Fruit fly (Drosophila melanogaster) whole organism, embryonic: ENCODE data around the gene Sar1.

ENCODE experiments used
- Awh ChIP-seq: fragments of 200-800 bp; sonication (Bioruptor generic); IDR thresholded peaks from 2 replicates; pipeline ENCODE4, ENCODE4 v1.3.6; 2022; ENCODE audit warnings: missing biosample characterization, missing genetic modification characterization
- CG10147 ChIP-seq: fragments of 200-800 bp; sonication (Bioruptor generic); optimal IDR thresholded peaks from 2 replicates; lab custom pipeline; 2019; ENCODE audit warnings: missing biosample characterization, mild to moderate bottlenecking, missing genetic modification characterization, moderate library complexity
- CG11723 ChIP-seq: fragments of 200-800 bp; sonication (Bioruptor generic); optimal IDR thresholded peaks from 2 replicates; lab custom pipeline; 2017; ENCODE audit warnings: missing biosample characterization, mild to moderate bottlenecking, missing genetic modification characterization
- CG12769 ChIP-seq: fragments of 200-800 bp; sonication (Bioruptor generic); optimal IDR thresholded peaks from 2 replicates; lab custom pipeline; 2019; ENCODE audit warnings: missing biosample characterization, mild to moderate bottlenecking, missing genetic modification characterization, moderate library complexity
- CG13894 ChIP-seq: fragments of 200-800 bp; sonication (Bioruptor generic); optimal IDR thresholded peaks from 3 replicates; lab custom pipeline; 2018; ENCODE audit warnings: missing biosample characterization, mild to moderate bottlenecking, missing genetic modification characterization, moderate library complexity
- CG14050 ChIP-seq: fragments of 200-800 bp; sonication (Bioruptor generic); IDR thresholded peaks from 3 replicates; pipeline ENCODE4 v1.3.6; 2022; ENCODE audit warnings: missing biosample characterization, missing genetic modification characterization
- CG14441 ChIP-seq: fragments of 200-800 bp; sonication (Bioruptor generic); IDR thresholded peaks from 2 replicates; pipeline ENCODE4 v1.3.6; 2022; ENCODE audit warnings: missing biosample characterization, missing genetic modification characterization
- CG15479 ChIP-seq: fragments of 200-800 bp; sonication (Bioruptor generic); optimal IDR thresholded peaks from 3 replicates; lab custom pipeline; 2019; ENCODE audit warnings: missing biosample characterization, mild to moderate bottlenecking, missing genetic modification characterization, moderate library complexity
- CG15601 ChIP-seq: fragments of 200-800 bp; sonication (Bioruptor generic); optimal IDR thresholded peaks from 3 replicates; lab custom pipeline; 2019; ENCODE audit warnings: missing biosample characterization, mild to moderate bottlenecking, missing genetic modification characterization, moderate library complexity
- CG18262 ChIP-seq: fragments of 200-800 bp; optimal IDR thresholded peaks from 3 replicates; lab custom pipeline; 2019; ENCODE audit warnings: missing biosample characterization, mild to moderate bottlenecking, missing genetic modification characterization, moderate library complexity
- CG3726 ChIP-seq: fragments of 200-800 bp; sonication (Bioruptor generic); IDR thresholded peaks from 3 replicates; pipeline ENCODE4, ENCODE4 v1.3.6; 2022; ENCODE audit warnings: missing biosample characterization, missing genetic modification characterization
- CG3838 ChIP-seq: fragments of 200-800 bp; sonication (Bioruptor generic); optimal IDR thresholded peaks from 3 replicates; lab custom pipeline; 2016; ENCODE audit warnings: missing biosample characterization, missing genetic modification characterization
- CG6654 ChIP-seq: fragments of 200-800 bp; sonication (Bioruptor generic); optimal IDR thresholded peaks from 2 replicates; lab custom pipeline; 2017; ENCODE audit warnings: missing biosample characterization, mild to moderate bottlenecking, missing genetic modification characterization
- CG7745 ChIP-seq: fragments of 200-800 bp; sonication (Bioruptor generic); optimal IDR thresholded peaks from 2 replicates; lab custom pipeline; 2018; ENCODE audit warnings: missing biosample characterization, mild to moderate bottlenecking, missing genetic modification characterization, moderate library complexity
- CG7786 ChIP-seq: fragments of 200-800 bp; sonication (Bioruptor generic); optimal IDR thresholded peaks from 2 replicates; lab custom pipeline; 2016; ENCODE audit warnings: missing biosample characterization, missing genetic modification characterization
- CG8281 ChIP-seq: fragments of 200-800 bp; sonication (Bioruptor generic); optimal IDR thresholded peaks from 2 replicates; lab custom pipeline; 2018; ENCODE audit warnings: missing biosample characterization, mild to moderate bottlenecking, missing genetic modification characterization, moderate library complexity
- CG8478 ChIP-seq: fragments of >200 bp; optimal IDR thresholded peaks from 2 replicates; lab custom pipeline; 2018
- Chrac-16 ChIP-seq: fragments of 200-800 bp; sonication (Bioruptor generic); optimal IDR thresholded peaks from 3 replicates; lab custom pipeline; 2016; ENCODE audit warnings: missing biosample characterization, missing genetic modification characterization
- Doc2 ChIP-seq: fragments of 200-800 bp; sonication (Bioruptor generic); IDR thresholded peaks from 2 replicates; pipeline ENCODE4 v1.3.6; 2022; ENCODE audit warnings: missing biosample characterization, missing genetic modification characterization
- Ets65A ChIP-seq: fragments of 200-800 bp; sonication (Bioruptor generic); peaks from one replicate; lab custom pipeline; 2016; ENCODE audit warnings: missing biosample characterization, missing genetic modification characterization
- HmgD ChIP-seq: fragments of 200-800 bp; sonication (Bioruptor generic); optimal IDR thresholded peaks from 3 replicates; lab custom pipeline; 2016; ENCODE audit warnings: missing biosample characterization, missing genetic modification characterization
- Myb ChIP-seq: fragments of 200-800 bp; sonication (Bioruptor generic); optimal IDR thresholded peaks from 2 replicates; lab custom pipeline; 2016; ENCODE audit warnings: missing biosample characterization, missing genetic modification characterization
- Nf-YC ChIP-seq: fragments of 200-800 bp; optimal IDR thresholded peaks from 3 replicates; lab custom pipeline; 2019; ENCODE audit warnings: missing biosample characterization, mild to moderate bottlenecking, missing genetic modification characterization, moderate library complexity
- NfI ChIP-seq: fragments of 200-800 bp; sonication (Bioruptor generic); optimal IDR thresholded peaks from 3 replicates; lab custom pipeline; 2018; ENCODE audit warnings: missing biosample characterization, mild to moderate bottlenecking, missing genetic modification characterization, moderate library complexity
- Oli ChIP-seq: fragments of 200-800 bp; sonication (Bioruptor generic); optimal IDR thresholded peaks from 2 replicates; lab custom pipeline; 2018; ENCODE audit warnings: missing biosample characterization, mild to moderate bottlenecking, missing genetic modification characterization, moderate library complexity
- Pdp1 ChIP-seq, 2 experiments: fragments of 200-800 bp; sonication (Bioruptor generic); optimal IDR thresholded peaks; 3 replicates each; lab custom pipeline; 2016; ENCODE audit warnings: missing biosample characterization in 2 of 2, missing genetic modification characterization in 2 of 2, mild to moderate bottlenecking in 1 of 2, moderate library complexity in 1 of 2
- Ssrp ChIP-seq: fragments of 200-800 bp; sonication (Bioruptor generic); optimal IDR thresholded peaks from 2 replicates; lab custom pipeline; 2018; ENCODE audit warnings: missing biosample characterization, mild to moderate bottlenecking, missing genetic modification characterization, moderate library complexity
- Vsx1 ChIP-seq: fragments of 200-800 bp; sonication (Bioruptor generic); optimal IDR thresholded peaks from 2 replicates; lab custom pipeline; 2017; ENCODE audit warnings: missing biosample characterization, mild to moderate bottlenecking, missing genetic modification characterization, missing genetic modification reagents
- ab ChIP-seq: fragments of 200-800 bp; sonication (Bioruptor generic); optimal IDR thresholded peaks from 2 replicates; lab custom pipeline; 2016; ENCODE audit warnings: missing biosample characterization, missing genetic modification characterization
- abd-A ChIP-seq: fragments of 200-800 bp; sonication (Bioruptor generic); optimal IDR thresholded peaks from 3 replicates; lab custom pipeline; 2019; ENCODE audit warnings: missing biosample characterization, mild to moderate bottlenecking, missing genetic modification characterization, moderate library complexity
- az2 ChIP-seq: fragments of 200-800 bp; sonication (Bioruptor generic); optimal IDR thresholded peaks from 3 replicates; lab custom pipeline; 2016; ENCODE audit warnings: missing biosample characterization, missing genetic modification characterization
- chinmo ChIP-seq: fragments of 200-800 bp; sonication (Bioruptor generic); IDR thresholded peaks from 4 replicates; pipeline ENCODE4 v1.3.6; 2022; ENCODE audit warnings: missing biosample characterization, missing genetic modification characterization; ENCODE audit not compliant: partially characterized antibody
- chn ChIP-seq: fragments of 200-800 bp; sonication (Bioruptor generic); optimal IDR thresholded peaks from 2 replicates; lab custom pipeline; 2016; ENCODE audit warnings: missing biosample characterization, missing genetic modification characterization
- esg ChIP-seq: fragments of 200-800 bp; sonication (Bioruptor generic); conservative IDR thresholded peaks from 2 replicates; pipeline ENCODE4 v1.3.6; 2022; ENCODE audit warnings: missing biosample characterization, missing genetic modification characterization
- gt ChIP-seq: fragments of 200-800 bp; sonication (Bioruptor generic); IDR thresholded peaks from 2 replicates; pipeline ENCODE4 v1.3.6; 2022; ENCODE audit warnings: missing biosample characterization, missing genetic modification characterization
- ken ChIP-seq: fragments of 200-800 bp; sonication (Bioruptor generic); IDR thresholded peaks from 3 replicates; pipeline ENCODE4 v1.3.6; 2022; ENCODE audit warnings: missing biosample characterization, missing genetic modification characterization
- lov ChIP-seq, 2 experiments: fragments of 200-800 bp in 1 of 2; fragments of >200 bp in 1 of 2; sonication (Bioruptor generic) in 1 of 2; IDR thresholded peaks in 1 of 2; optimal IDR thresholded peaks in 1 of 2; 2 replicates in 1 of 2; 3 replicates in 1 of 2; pipeline versions ENCODE4 v1.3.6 to Lab custom; 2017 to 2022; ENCODE audit warnings: missing biosample characterization in 1 of 2, missing genetic modification characterization in 1 of 2
- nau ChIP-seq: fragments of 200-800 bp; sonication (Bioruptor generic); optimal IDR thresholded peaks from 3 replicates; lab custom pipeline; 2017; ENCODE audit warnings: missing biosample characterization, mild to moderate bottlenecking, missing genetic modification characterization, missing genetic modification reagents
- oc ChIP-seq: fragments of 200-800 bp; sonication (Bioruptor generic); optimal IDR thresholded peaks from 2 replicates; lab custom pipeline; 2018; ENCODE audit warnings: missing biosample characterization, mild to moderate bottlenecking, missing genetic modification characterization, moderate library complexity
- pnt ChIP-seq: fragments of 200-800 bp; sonication (Bioruptor generic); optimal IDR thresholded peaks from 3 replicates; lab custom pipeline; 2016; ENCODE audit warnings: missing biosample characterization, missing genetic modification characterization
- repo ChIP-seq: fragments of 200-800 bp; sonication (Bioruptor generic); optimal IDR thresholded peaks from 2 replicates; lab custom pipeline; 2016; ENCODE audit warnings: missing biosample characterization, missing genetic modification characterization
- run ChIP-seq: fragments of 200-800 bp; sonication (Bioruptor generic); optimal IDR thresholded peaks from 3 replicates; lab custom pipeline; 2018; ENCODE audit warnings: missing biosample characterization, mild to moderate bottlenecking, missing genetic modification characterization
- sd ChIP-seq: fragments of 200-800 bp; sonication (Bioruptor generic); optimal IDR thresholded peaks from 3 replicates; lab custom pipeline; 2018; ENCODE audit warnings: missing biosample characterization, mild to moderate bottlenecking, missing genetic modification characterization, moderate library complexity
- trem ChIP-seq: fragments of 200-800 bp; optimal IDR thresholded peaks from 3 replicates; lab custom pipeline; 2019; ENCODE audit warnings: missing biosample characterization, mild to moderate bottlenecking, missing genetic modification characterization, moderate library complexity
- vvl ChIP-seq: fragments of 200-800 bp; sonication (Bioruptor generic); IDR thresholded peaks from 2 replicates; pipeline ENCODE4 v1.3.6; 2022; ENCODE audit warnings: missing biosample characterization, missing genetic modification characterization

Sar1 gene

DNA sequence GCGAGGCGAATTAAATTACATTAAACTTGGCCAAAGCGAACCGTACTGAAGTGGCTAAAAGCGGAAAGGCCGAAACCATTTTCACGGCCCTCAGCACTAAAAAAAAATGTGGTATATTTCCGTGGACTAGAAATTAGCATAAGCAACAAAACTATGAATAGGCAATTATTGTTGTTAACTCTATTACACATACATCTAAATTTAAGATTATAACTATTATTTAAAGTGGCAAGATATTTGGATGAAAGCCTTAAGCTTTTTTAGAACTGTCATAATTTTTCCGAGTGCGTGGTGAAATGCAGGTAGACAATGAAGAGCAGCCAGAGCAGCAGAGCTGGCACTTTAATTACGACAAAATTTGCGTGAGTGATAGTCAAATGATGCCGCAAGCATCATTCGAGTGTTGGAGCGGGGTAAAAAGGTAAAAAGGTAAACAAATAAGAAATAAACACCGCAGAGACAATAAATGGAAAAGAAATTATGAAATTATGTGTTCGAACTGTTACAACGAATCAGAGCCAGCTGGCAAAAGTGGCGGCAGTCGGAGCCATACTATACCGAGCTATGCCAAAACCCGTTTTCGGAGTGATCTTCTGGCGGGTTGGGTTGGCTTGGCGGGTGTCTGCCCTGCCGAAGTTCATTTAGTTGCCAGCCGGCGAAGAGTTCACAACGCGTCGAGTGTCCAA, 27.7 kb upstream of the Sar1 start, which contains the start of gene CG7080 (continued):
- TF ChIP-seq ken (GFP tag; lab: Robert Waterston, UW): no peak
- peak; percentile 1 for TF ChIP-seq nau (GFP tag; lab: Kevin White, UChicago)
- TF ChIP-seq az2 (GFP tag; lab: Kevin White, UChicago): no peak
- TF ChIP-seq Myb (GFP tag; lab: Kevin White, UChicago): no peak
- no peak for TF ChIP-seq Nf-YC (tag; lab: Kevin White, UChicago)
- no peak for TF ChIP-seq NfI (GFP tag; lab: Kevin White, UChicago)
- TF ChIP-seq CG7745 (tag; lab: Kevin White, UChicago): no peak
- no peak for TF ChIP-seq ab (GFP tag; lab: Kevin White, UChicago)
- TF ChIP-seq CG8281 (tag; lab: Kevin White, UChicago): no peak
- TF ChIP-seq esg (GFP tag; lab: Robert Waterston, UW): 0 out of 2 replicates have a peak, but pooled peaks have one; percentile 20
- TF ChIP-seq CG10147: no peak
- no peak for TF ChIP-seq HmgD (GFP tag; lab: Kevin White, UChicago)
- TF ChIP-seq CG7786 (GFP tag; lab: Kevin White, UChicago): no peak
- TF ChIP-seq Oli (tag; lab: Kevin White, UChicago): peak; percentile 37
- TF ChIP-seq Chrac-16 (GFP tag; lab: Kevin White, UChicago): no peak

DNA sequence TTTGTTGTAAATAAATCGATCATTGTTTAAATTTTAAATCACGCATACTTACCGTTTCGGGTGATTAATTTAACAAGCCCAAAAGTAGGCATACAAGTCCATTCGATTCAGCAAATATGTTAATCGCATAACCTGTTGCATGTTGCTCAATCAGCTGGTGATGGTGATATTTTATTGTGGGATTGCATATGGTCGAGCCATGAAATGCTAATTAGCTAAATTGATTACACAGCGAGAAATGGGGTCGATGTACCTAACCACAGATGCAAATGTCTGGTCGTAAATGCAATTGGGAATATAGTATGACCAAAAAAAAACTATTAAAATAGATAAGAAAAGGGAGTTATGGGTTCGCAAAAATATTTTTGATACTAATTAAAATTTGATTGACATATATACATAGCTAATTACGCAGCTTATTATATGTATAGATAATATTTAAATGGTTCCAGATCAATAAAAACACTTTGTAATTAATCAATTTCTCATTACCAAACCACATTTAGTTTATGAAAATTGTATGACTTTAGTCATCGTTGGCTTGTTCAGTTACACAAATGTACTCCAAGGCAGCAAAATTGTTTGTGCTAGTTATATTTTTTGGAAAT, 25.9 kb upstream of the Sar1 start, which contains the start of gene CG33721:
Gene CG33721 (plus strand): TSS at position 558 of the 608 bp plus-strand sequence.
- no peak for TF ChIP-seq CG3726
- TF ChIP-seq Vsx1: peak; percentile 66
- TF ChIP-seq pnt (GFP tag; lab: Kevin White, UChicago): no peak
- TF ChIP-seq sd (tag; lab: Kevin White, UChicago): peak; percentile 20
- no peak for TF ChIP-seq CG15601 (tag; lab: Kevin White, UChicago)
- no peak for TF ChIP-seq CG15479 (GFP tag; lab: Kevin White, UChicago)
- TF ChIP-seq abd-A (tag; lab: Kevin White, UChicago): peak; percentile 72
- no peak for TF ChIP-seq Doc2 (GFP tag; lab: Robert Waterston, UW)
- no peak for TF ChIP-seq gt (GFP tag; lab: Robert Waterston, UW)
- TF ChIP-seq CG14050: no peak
- TF ChIP-seq oc (tag; lab: Kevin White, UChicago): peak; percentile 18
- peak; percentile 78 for TF ChIP-seq Ets65A
- TF ChIP-seq Awh: peak; percentile 72; the same call in 1 of the 2 replicates
- no peak for TF ChIP-seq repo
- TF ChIP-seq trem (tag; lab: Kevin White, UChicago): no peak
- no peak for TF ChIP-seq CG14441 (GFP tag; lab: Robert Waterston, UW)
- peak; percentile 83 for TF ChIP-seq vvl (GFP tag; lab: Robert Waterston, UW)
- no peak for TF ChIP-seq chn (GFP tag; lab: Kevin White, UChicago)

DNA sequence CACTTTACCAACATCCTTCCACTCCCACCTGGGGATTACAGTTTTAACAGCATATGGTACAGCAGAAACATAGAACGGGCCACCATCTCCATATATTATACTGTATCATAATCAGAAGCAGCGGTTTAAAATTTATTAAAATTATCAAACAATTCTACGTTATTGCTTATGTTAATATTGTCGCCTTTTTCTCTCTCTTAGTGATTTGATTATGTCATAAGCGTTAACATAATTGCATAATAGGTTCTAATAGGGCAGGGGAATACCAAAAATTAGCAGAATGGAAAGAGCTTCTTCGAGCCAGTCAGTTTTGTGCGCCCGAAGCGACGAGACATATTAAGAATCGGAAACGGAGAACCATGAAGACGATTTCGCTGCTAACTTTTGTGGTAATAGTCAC, 24.8 kb upstream of the Sar1 start, which contains the start of gene CG13862:
Gene CG13862 (plus strand): TSS at position 301 of the 400 bp plus-strand sequence.
- peak; percentile 16 for TF ChIP-seq CG6654 (GFP tag; lab: Kevin White, UChicago)
- peak in 1 of 2 experiments; percentile 55 for TF ChIP-seq Pdp1 (GFP tag; optimal IDR thresholded peaks at IDR 0.05; lab: Kevin White, UChicago)
- no peak for TF ChIP-seq CG3838
- no peak for TF ChIP-seq Ssrp
- TF ChIP-seq Nf-YC (tag; lab: Kevin White, UChicago): no peak
- TF ChIP-seq run (tag; lab: Kevin White, UChicago): no peak
- TF ChIP-seq CG12769: peak; percentile 13
- TF ChIP-seq lov (optimal IDR thresholded peaks at IDR 0.05; lab: Kevin White, UChicago): no peak
- TF ChIP-seq lov (GFP tag; IDR thresholded peaks at IDR 0.05; lab: Robert Waterston, UW): no peak
- no peak for TF ChIP-seq CG8478 (lab: Kevin White, UChicago)
- TF ChIP-seq CG11723 (GFP tag; lab: Kevin White, UChicago): no peak
- no peak for TF ChIP-seq CG18262 (tag; lab: Kevin White, UChicago)
- TF ChIP-seq CG13894 (tag; lab: Kevin White, UChicago): peak; percentile 70
- TF ChIP-seq chinmo (GFP tag; lab: Robert Waterston, UW): 0 out of 4 replicates have a peak, but pooled peaks have one; percentile 44
- TF ChIP-seq, all 482 proteins: peak for 5
